Worm (Caenorhabditis elegans) whole organism, young adult: ENCODE measurements around the gene H03G16.7.

ENCODE experiments used
- B0035.1 ChIP-seq: sonication (generic microtip); optimal IDR thresholded peaks from 2 replicates; lab custom pipeline; 2016; ENCODE audit warnings: missing genetic modification characterization, mild to moderate bottlenecking, missing compliant biosample characterization, missing genotype, missing genetic modification reagents
- B0336.3 ChIP-seq: fragments of 200-800 bp; sonication (Bioruptor generic); IDR thresholded peaks from 2 replicates; pipeline ENCODE4 v1.3.6; 2022; ENCODE audit warnings: missing genetic modification characterization, missing compliant biosample characterization
- T07F8.4 ChIP-seq: sonication (generic microtip); optimal IDR thresholded peaks from 2 replicates; lab custom pipeline; 2016; ENCODE audit warnings: mild to moderate bottlenecking, missing genetic modification characterization, moderate library complexity, missing compliant biosample characterization
- T26A5.8 ChIP-seq: sonication (generic microtip); optimal IDR thresholded peaks from 2 replicates; lab custom pipeline; 2016; ENCODE audit warnings: missing genetic modification characterization, missing compliant biosample characterization
- Y56A3A.18 ChIP-seq: fragments of 200-800 bp; sonication (Bioruptor generic); IDR thresholded peaks from 2 replicates; pipeline ENCODE4 v1.3.6; 2022; ENCODE audit warnings: missing genetic modification reagents, missing genetic modification characterization, missing compliant biosample characterization
- ekl-4 ChIP-seq: fragments of 200-800 bp; sonication (Bioruptor generic); IDR thresholded peaks from 2 replicates; pipeline ENCODE4 v1.3.6; 2022; ENCODE audit warnings: missing genetic modification reagents, missing genetic modification characterization, missing compliant biosample characterization
- hlh-12 ChIP-seq: sonication (generic microtip); optimal IDR thresholded peaks from 2 replicates; lab custom pipeline; 2016; ENCODE audit warnings: missing genetic modification characterization, missing compliant biosample characterization
- rpc-1 ChIP-seq, 2 experiments: fragments of 150-350 bp in 1 of 2; sonication (generic microtip) in 1 of 2; optimal IDR thresholded peaks; 2 replicates each; lab custom pipeline; 2014 to 2018; ENCODE audit warnings: missing biosample characterization in 1 of 2, missing genetic modification characterization in 1 of 2, missing genetic modification reagents in 1 of 2, missing genotype in 1 of 2
- somi-1 ChIP-seq: fragments of 200-800 bp; sonication (Bioruptor generic); optimal IDR thresholded peaks from 2 replicates; lab custom pipeline; 2018; ENCODE audit warnings: mild to moderate bottlenecking, missing genetic modification characterization, missing compliant biosample characterization

DNA sequence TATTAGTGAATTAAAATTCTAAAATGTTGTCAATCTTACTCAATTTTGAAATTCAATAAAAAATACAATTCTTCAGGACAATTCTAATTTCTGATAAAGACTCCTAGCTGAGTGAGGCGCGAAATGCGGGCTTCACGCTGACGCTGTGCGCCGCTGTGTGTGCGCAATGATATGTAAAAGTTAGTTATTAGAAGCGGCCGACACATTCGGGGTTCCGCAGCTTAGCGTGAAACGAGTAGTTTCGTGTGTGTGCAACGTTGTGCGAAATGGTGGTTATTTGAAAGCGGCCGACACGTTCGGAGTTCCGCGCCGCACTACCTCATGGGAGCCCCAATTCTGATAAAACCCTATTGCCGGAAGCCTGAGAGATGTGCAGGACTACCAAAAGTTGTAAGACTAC lies 19.4 kb upstream of the H03G16.7 start:
- TF ChIP-seq somi-1 (GFP tag; lab: Kevin White, UChicago) (no peak), rpc-1 (optimal IDR thresholded peaks at IDR 0.05; lab: Kevin White, UChicago) (no peak), rpc-1 (tag; optimal IDR thresholded peaks at IDR 0.05; lab: Kevin White, UChicago) (no peak), B0035.1 (tag; lab: Kevin White, UChicago) (no peak), ekl-4 (GFP tag; lab: Robert Waterston, UW) (no peak), T26A5.8 (no peak), T07F8.4 (tag; lab: Kevin White, UChicago) (no peak), Y56A3A.18 (no peak), B0336.3 (GFP tag; lab: Robert Waterston, UW) (no peak), hlh-12 (tag; lab: Kevin White, UChicago) (no peak)
